Worm (Caenorhabditis elegans): ENCODE data around the gene F16G10.9.

F16G10.9 gene

ce11 chrII:2359965-2360364 lies 25.4 kb downstream of the F16G10.9 start, which contains the start of gene F43C11.16:
F43C11.16 (minus strand) TSS chrII:2360065.
- TF ChIP-seq snpc-4 (tag; optimal IDR thresholded peaks at IDR 0.05) (no peak), sem-2 (GFP tag; optimal IDR thresholded peaks at IDR 0.05) (no peak), unc-120 (tag; optimal IDR thresholded peaks at IDR 0.05; ENCODE audit: poor library complexity, severe bottlenecking) (no peak), M03D4.4 (tag; optimal IDR thresholded peaks at IDR 0.05) (no peak), hlh-1 (tag; optimal IDR thresholded peaks at IDR 0.05) (no peak), ham-2 (GFP tag; optimal IDR thresholded peaks at IDR 0.05) (no peak), flh-1 (GFP tag; optimal IDR thresholded peaks at IDR 0.05) (no peak), ceh-39 (tag; optimal IDR thresholded peaks at IDR 0.05) (no peak), nhr-2 (tag; optimal IDR thresholded peaks at IDR 0.05) (no peak), mep-1 (tag; optimal IDR thresholded peaks at IDR 0.05) (no peak)

- TF ChIP-seq ham-2 (GFP tag; optimal IDR thresholded peaks at IDR 0.05) = no peak
- TF ChIP-seq drap-1 (GFP tag; optimal IDR thresholded peaks at IDR 0.05) = no peak
- TF ChIP-seq tbx-8 (GFP tag; optimal IDR thresholded peaks at IDR 0.05) = no peak
- no peak for TF ChIP-seq unc-39 (tag; optimal IDR thresholded peaks at IDR 0.05)
- no peak for TF ChIP-seq mls-2 (tag; optimal IDR thresholded peaks at IDR 0.05)
- no peak for TF ChIP-seq mep-1 (tag; optimal IDR thresholded peaks at IDR 0.05)
- no peak for TF ChIP-seq pha-4 (tag; optimal IDR thresholded peaks at IDR 0.05)
- TF ChIP-seq ces-1 (GFP tag; optimal IDR thresholded peaks at IDR 0.05) = no peak
- no peak for TF ChIP-seq nhr-28 (tag; optimal IDR thresholded peaks at IDR 0.05)
- TF ChIP-seq blmp-1 (tag; optimal IDR thresholded peaks at IDR 0.05) = no peak
- TF ChIP-seq ceh-43 (GFP tag; optimal IDR thresholded peaks at IDR 0.05) = no peak
- TF ChIP-seq bed-3 (GFP tag; optimal IDR thresholded peaks at IDR 0.05) = no peak
- TF ChIP-seq unc-62 (GFP tag; optimal IDR thresholded peaks at IDR 0.05) = no peak
- no peak for TF ChIP-seq ztf-11 (tag; optimal IDR thresholded peaks at IDR 0.05)
- no peak for TF ChIP-seq nhr-2 (tag; optimal IDR thresholded peaks at IDR 0.05)
Measured at ce11 chrII:2356795-2357194, 28.6 kb downstream of the F16G10.9 start, which contains the start of gene F43C11.1. F43C11.1 (plus strand) TSS chrII:2357095.

- TF ChIP-seq drap-1 (GFP tag; optimal IDR thresholded peaks at IDR 0.05) = no peak
- TF ChIP-seq cnd-1 (tag; optimal IDR thresholded peaks at IDR 0.05) = no peak
- no peak for TF ChIP-seq nhr-2 (tag; optimal IDR thresholded peaks at IDR 0.05)
- TF ChIP-seq tbx-8 (GFP tag; optimal IDR thresholded peaks at IDR 0.05) = no peak
- TF ChIP-seq bed-3 (GFP tag; optimal IDR thresholded peaks at IDR 0.05) = no peak
- no peak for TF ChIP-seq ceh-43 (GFP tag; optimal IDR thresholded peaks at IDR 0.05)
Measured at ce11 chrII:2354476-2354875, 30.9 kb downstream of the F16G10.9 start, which contains the start of gene F43C11.2. F43C11.2 (plus strand) TSS chrII:2354776.

ce11 chrII:2353012-2353411 lies 32.4 kb downstream of the F16G10.9 start, which contains the start of gene F43C11.3:
F43C11.3 (plus strand) TSS chrII:2353312.
- TF ChIP-seq nhr-12 (tag; optimal IDR thresholded peaks at IDR 0.05) (no peak), bed-3 (GFP tag; optimal IDR thresholded peaks at IDR 0.05) (no peak), nhr-2 (tag; optimal IDR thresholded peaks at IDR 0.05) (no peak), unc-62 (GFP tag; optimal IDR thresholded peaks at IDR 0.05) (no peak), nhr-76 (tag; optimal IDR thresholded peaks at IDR 0.05) (no peak)

- no peak for TF ChIP-seq drap-1 (GFP tag; optimal IDR thresholded peaks at IDR 0.05)
- TF ChIP-seq nhr-28 (tag; optimal IDR thresholded peaks at IDR 0.05) = no peak
- TF ChIP-seq mab-5 (tag; optimal IDR thresholded peaks at IDR 0.05) = no peak
- TF ChIP-seq blmp-1 (tag; optimal IDR thresholded peaks at IDR 0.05) = no peak
- TF ChIP-seq cnd-1 (tag; optimal IDR thresholded peaks at IDR 0.05) = no peak
- TF ChIP-seq ceh-39 (tag; optimal IDR thresholded peaks at IDR 0.05) = no peak
Measured at ce11 chrII:2352546-2352945, 32.8 kb downstream of the F16G10.9 start, which contains the start of gene F43C11.10. F43C11.10 (minus strand) TSS chrII:2352646.

ce11 chrII:2346672-2347071 lies 38.7 kb downstream of the F16G10.9 start, which contains the start of gene F43C11.4:
F43C11.4 (plus strand) TSS chrII:2346972.
- TF ChIP-seq nhr-76 (tag; optimal IDR thresholded peaks at IDR 0.05) (no peak), drap-1 (GFP tag; optimal IDR thresholded peaks at IDR 0.05) (no peak), unc-39 (tag; optimal IDR thresholded peaks at IDR 0.05) (no peak), ceh-39 (tag; optimal IDR thresholded peaks at IDR 0.05) (no peak), mab-5 (tag; optimal IDR thresholded peaks at IDR 0.05) (no peak), elt-3 (tag; optimal IDR thresholded peaks at IDR 0.05) (no peak), bed-3 (GFP tag; optimal IDR thresholded peaks at IDR 0.05) (no peak), ces-1 (GFP tag; optimal IDR thresholded peaks at IDR 0.05) (no peak), nhr-237 (tag; optimal IDR thresholded peaks at IDR 0.05) (no peak), pha-4 (tag; optimal IDR thresholded peaks at IDR 0.05) (no peak), blmp-1 (tag; optimal IDR thresholded peaks at IDR 0.05) (no peak), nhr-2 (tag; optimal IDR thresholded peaks at IDR 0.05) (no peak), lsy-2 (tag; optimal IDR thresholded peaks at IDR 0.05) (no peak), flh-1 (GFP tag; optimal IDR thresholded peaks at IDR 0.05) (no peak), ham-2 (GFP tag; optimal IDR thresholded peaks at IDR 0.05) (no peak), unc-120 (tag; optimal IDR thresholded peaks at IDR 0.05; ENCODE audit: poor library complexity, severe bottlenecking) (no peak)
